Worm (Caenorhabditis elegans): ENCODE measurements around the gene lurp-2.

ce11 chrV:13459323-13459722, 5.9 kb downstream of the lurp-2 start, which contains the start of gene bath-39:
- TF ChIP-seq mec-3 (tag; optimal IDR thresholded peaks at IDR 0.05; ENCODE audit: borderline replicate concordance) (no peak), K02D7.2 (tag; optimal IDR thresholded peaks at IDR 0.05) (no peak), pag-3 (tag; optimal IDR thresholded peaks at IDR 0.05; ENCODE audit: borderline replicate concordance) (no peak), ttx-3 (tag; optimal IDR thresholded peaks at IDR 0.05) (no peak), ref-2 (tag; optimal IDR thresholded peaks at IDR 0.05) (no peak), pha-4 (tag; optimal IDR thresholded peaks at IDR 0.05) (no peak), npax-4 (tag; optimal IDR thresholded peaks at IDR 0.05) (no peak), ceh-30 (tag; optimal IDR thresholded peaks at IDR 0.05) (no peak), che-1 (tag; optimal IDR thresholded peaks at IDR 0.05) (no peak), unc-86 (tag; optimal IDR thresholded peaks at IDR 0.05) (no peak), nhr-11 (tag; optimal IDR thresholded peaks at IDR 0.05) (no peak), ztf-16 (tag; optimal IDR thresholded peaks at IDR 0.05) (no peak), ets-4 (tag; optimal IDR thresholded peaks at IDR 0.05) (no peak)

Measured in whole organism, late embryonic.